Worm (Caenorhabditis elegans) whole organism, L1 larva: ENCODE measurements around the gene stt-3.

ENCODE experiments used
- C04F5.9 ChIP-seq: sonication (generic microtip); optimal IDR thresholded peaks from 2 replicates; lab custom pipeline; 2016; ENCODE audit warnings: missing genetic modification characterization, missing compliant biosample characterization
- C16A3.4 ChIP-seq: fragments of 150-350 bp; optimal IDR thresholded peaks from 2 replicates; lab custom pipeline; 2014; ENCODE audit warnings: missing biosample characterization, missing genetic modification characterization
- C34B4.2 ChIP-seq: sonication (generic microtip); optimal IDR thresholded peaks from 2 replicates; lab custom pipeline; 2017; ENCODE audit warnings: mild to moderate bottlenecking, missing genetic modification characterization, missing compliant biosample characterization
- aha-1 ChIP-seq: fragments of 150-350 bp; optimal IDR thresholded peaks from 2 replicates; lab custom pipeline; 2014; ENCODE audit warnings: missing biosample characterization, missing genetic modification characterization
- alr-1 ChIP-seq: fragments of 200-800 bp; sonication (Bioruptor generic); optimal IDR thresholded peaks from 2 replicates; lab custom pipeline; 2018; ENCODE audit warnings: borderline replicate concordance, mild to moderate bottlenecking, missing genetic modification characterization, missing compliant biosample characterization
- aly-2 ChIP-seq: fragments of 150-350 bp; optimal IDR thresholded peaks from 2 replicates; lab custom pipeline; 2014; ENCODE audit warnings: missing biosample characterization, missing genetic modification characterization
- ama-1 ChIP-seq: fragments of 150-350 bp; optimal IDR thresholded peaks from 2 replicates; lab custom pipeline; 2014
- ceh-63 ChIP-seq: fragments of 200-800 bp; sonication (Bioruptor generic); optimal IDR thresholded peaks from 2 replicates; lab custom pipeline; 2018; ENCODE audit warnings: mild to moderate bottlenecking, missing genetic modification characterization, missing compliant biosample characterization
- ceh-82 ChIP-seq, 3 experiments: fragments of 150-350 bp in 1 of 3; sonication (generic microtip) in 2 of 3; optimal IDR thresholded peaks; 2 replicates each; lab custom pipeline; 2014 to 2017; ENCODE audit warnings: missing biosample characterization in 3 of 3, missing genetic modification characterization in 3 of 3
- ceh-88 ChIP-seq: fragments of 200-800 bp; sonication (Bioruptor generic); IDR thresholded peaks from 2 replicates; pipeline ENCODE4 v1.3.6; 2022; ENCODE audit warnings: missing genetic modification characterization, missing compliant biosample characterization
- ces-1 ChIP-seq: fragments of 150-350 bp; optimal IDR thresholded peaks from 2 replicates; lab custom pipeline; 2014; ENCODE audit warnings: missing biosample characterization, missing genetic modification reagents, missing genetic modification characterization
- dsc-1 ChIP-seq: sonication (generic microtip); optimal IDR thresholded peaks from 2 replicates; lab custom pipeline; 2016; ENCODE audit warnings: mild to moderate bottlenecking, missing genetic modification characterization, missing compliant biosample characterization
- efl-1 ChIP-seq, 4 experiments: fragments of 150-350 bp; optimal IDR thresholded peaks in 3 of 4; peaks in 1 of 4; 1 replicate in 1 of 4; 2 replicates in 3 of 4; lab custom pipeline; 2014; ENCODE audit warnings: missing biosample characterization in 2 of 4, missing genetic modification characterization in 2 of 4, missing genetic modification reagents in 2 of 4
- efl-3 ChIP-seq: fragments of 200-800 bp; sonication (Bioruptor generic); optimal IDR thresholded peaks from 2 replicates; lab custom pipeline; 2018; ENCODE audit warnings: mild to moderate bottlenecking, missing genetic modification characterization, missing compliant biosample characterization
- egl-13 ChIP-seq: sonication (generic microtip); optimal IDR thresholded peaks from 2 replicates; lab custom pipeline; 2016; ENCODE audit warnings: missing genotype, missing genetic modification reagents, missing genetic modification characterization, missing compliant biosample characterization
- fkh-10 ChIP-seq: sonication (generic microtip); optimal IDR thresholded peaks from 2 replicates; lab custom pipeline; 2017; ENCODE audit warnings: missing biosample characterization, missing genetic modification reagents, missing genetic modification characterization
- fkh-8 ChIP-seq: sonication (generic microtip); optimal IDR thresholded peaks from 2 replicates; lab custom pipeline; 2016; ENCODE audit warnings: mild to moderate bottlenecking, missing genetic modification characterization, missing compliant biosample characterization
- fos-1 ChIP-seq: fragments of 150-350 bp; optimal IDR thresholded peaks from 2 replicates; lab custom pipeline; 2014; ENCODE audit warnings: missing biosample characterization, missing genetic modification characterization
- grh-1 ChIP-seq: fragments of 200-800 bp; sonication (Bioruptor generic); IDR thresholded peaks from 2 replicates; pipeline ENCODE4 v1.3.6; 2022; ENCODE audit warnings: missing genetic modification reagents, missing genetic modification characterization, missing compliant biosample characterization
- hlh-17 ChIP-seq: fragments of 200-800 bp; sonication (Bioruptor generic); optimal IDR thresholded peaks from 2 replicates; lab custom pipeline; 2018; ENCODE audit warnings: missing genetic modification characterization, mild to moderate bottlenecking, missing compliant biosample characterization, moderate library complexity, borderline replicate concordance
- hlh-4 ChIP-seq: sonication (generic microtip); optimal IDR thresholded peaks from 2 replicates; lab custom pipeline; 2016; ENCODE audit warnings: mild to moderate bottlenecking, missing genetic modification characterization, missing compliant biosample characterization
- hpl-2 ChIP-seq: fragments of 150-350 bp; optimal IDR thresholded peaks from 2 replicates; lab custom pipeline; 2014; ENCODE audit warnings: missing biosample characterization, missing genetic modification reagents, missing genetic modification characterization
- jun-1 ChIP-seq: fragments of 150-350 bp; optimal IDR thresholded peaks from 2 replicates; lab custom pipeline; 2014; ENCODE audit warnings: missing biosample characterization, missing genetic modification reagents, missing genetic modification characterization
- lin-13 ChIP-seq: fragments of 150-350 bp; optimal IDR thresholded peaks from 2 replicates; lab custom pipeline; 2014; ENCODE audit warnings: missing biosample characterization, missing genetic modification reagents, missing genetic modification characterization
- lin-14 ChIP-seq: fragments of 200-800 bp; sonication (Bioruptor generic); optimal IDR thresholded peaks from 2 replicates; lab custom pipeline; 2018; ENCODE audit warnings: mild to moderate bottlenecking, missing genetic modification characterization, moderate library complexity, missing compliant biosample characterization
- lin-35 ChIP-seq, 2 experiments: fragments of 150-350 bp; optimal IDR thresholded peaks; 2 replicates each; lab custom pipeline; 2014; ENCODE audit warnings: missing biosample characterization in 2 of 2, missing genetic modification characterization in 2 of 2, missing genetic modification reagents in 2 of 2
- lin-39 ChIP-seq: fragments of 150-350 bp; optimal IDR thresholded peaks from 2 replicates; lab custom pipeline; 2014; ENCODE audit warnings: missing biosample characterization, missing genetic modification reagents, missing genetic modification characterization
- mab-9 ChIP-seq: fragments of 200-800 bp; sonication (Bioruptor generic); IDR thresholded peaks from 2 replicates; pipeline ENCODE4 v1.3.6; 2022; ENCODE audit warnings: missing genetic modification reagents, missing genetic modification characterization, missing compliant biosample characterization
- mdl-1 ChIP-seq, 2 experiments: fragments of 150-350 bp; optimal IDR thresholded peaks; 2 replicates each; lab custom pipeline; 2014 to 2017; ENCODE audit warnings: missing biosample characterization in 2 of 2, missing genetic modification characterization in 2 of 2, inconsistent platforms in 1 of 2
- mep-1 ChIP-seq: fragments of 150-350 bp; optimal IDR thresholded peaks from 2 replicates; lab custom pipeline; 2014; ENCODE audit warnings: missing biosample characterization, missing genetic modification characterization
- nhr-20 ChIP-seq: sonication (generic microtip); optimal IDR thresholded peaks from 2 replicates; lab custom pipeline; 2016; ENCODE audit warnings: mild to moderate bottlenecking, missing genetic modification characterization, missing compliant biosample characterization
- nhr-47 ChIP-seq: sonication (generic microtip); optimal IDR thresholded peaks from 2 replicates; lab custom pipeline; 2016; ENCODE audit warnings: mild to moderate bottlenecking, missing genetic modification characterization, moderate library complexity, missing compliant biosample characterization
- nhr-71 ChIP-seq: sonication (generic microtip); optimal IDR thresholded peaks from 2 replicates; lab custom pipeline; 2016; ENCODE audit warnings: mild to moderate bottlenecking, missing genetic modification characterization, moderate library complexity, missing compliant biosample characterization
- nhr-76 ChIP-seq: sonication (generic microtip); optimal IDR thresholded peaks from 2 replicates; lab custom pipeline; 2017; ENCODE audit warnings: missing biosample characterization, missing genetic modification characterization
- nhr-85 ChIP-seq: sonication (generic microtip); peaks from one replicate; lab custom pipeline; 2016; ENCODE audit warnings: missing genetic modification characterization, inconsistent platforms, missing compliant biosample characterization
- nhr-90 ChIP-seq: sonication (generic microtip); optimal IDR thresholded peaks from 2 replicates; lab custom pipeline; 2016; ENCODE audit warnings: mild to moderate bottlenecking, missing genetic modification characterization, missing compliant biosample characterization; ENCODE audit not compliant: poor library complexity
- pax-3 ChIP-seq: fragments of 200-800 bp; sonication (Bioruptor generic); optimal IDR thresholded peaks from 2 replicates; lab custom pipeline; 2018; ENCODE audit warnings: mild to moderate bottlenecking, missing genetic modification characterization, moderate library complexity, missing compliant biosample characterization
- skn-1 ChIP-seq: fragments of 150-350 bp; optimal IDR thresholded peaks from 2 replicates; lab custom pipeline; 2014; ENCODE audit warnings: missing biosample characterization, missing genetic modification characterization
- snpc-4 ChIP-seq: fragments of 150-350 bp; optimal IDR thresholded peaks from 2 replicates; lab custom pipeline; 2014; ENCODE audit warnings: missing biosample characterization, missing genetic modification characterization
- sox-4 ChIP-seq: sonication (generic microtip); optimal IDR thresholded peaks from 2 replicates; lab custom pipeline; 2016; ENCODE audit warnings: missing genetic modification characterization, missing compliant biosample characterization
- sptf-1 ChIP-seq: fragments of 150-350 bp; optimal IDR thresholded peaks from 2 replicates; lab custom pipeline; 2014; ENCODE audit warnings: missing biosample characterization, missing genetic modification characterization
- swsn-7 ChIP-seq: sonication (generic microtip); optimal IDR thresholded peaks from 2 replicates; lab custom pipeline; 2016; ENCODE audit warnings: missing genetic modification characterization, missing compliant biosample characterization
- unc-62 ChIP-seq: fragments of 150-350 bp; optimal IDR thresholded peaks from 2 replicates; lab custom pipeline; 2014; ENCODE audit warnings: missing biosample characterization, missing genetic modification reagents, missing genetic modification characterization
- vab-15 ChIP-seq: sonication (generic microtip); optimal IDR thresholded peaks from 2 replicates; lab custom pipeline; 2017; ENCODE audit warnings: missing genotype, mild to moderate bottlenecking, missing genetic modification characterization, missing compliant biosample characterization
- xbp-1 ChIP-seq: sonication (generic microtip); optimal IDR thresholded peaks from 2 replicates; lab custom pipeline; 2016; ENCODE audit warnings: missing genetic modification characterization, missing compliant biosample characterization
- zag-1 ChIP-seq: fragments of 150-350 bp; optimal IDR thresholded peaks from 2 replicates; lab custom pipeline; 2014; ENCODE audit warnings: missing biosample characterization, missing genetic modification characterization
- zip-4 ChIP-seq: fragments of 200-800 bp; sonication (Bioruptor generic); optimal IDR thresholded peaks from 2 replicates; lab custom pipeline; 2018; ENCODE audit warnings: mild to moderate bottlenecking, missing genetic modification characterization, moderate library complexity, missing compliant biosample characterization

Gene stt-3

ce11 chrIII:6251511-6251910, 3.1 kb downstream of the stt-3 start, which contains the start of gene amdh-1:
Gene amdh-1, plus strand, starts transcription at chrIII:6251811.
- no peak for TF ChIP-seq nhr-47 (tag; lab: Kevin White, UChicago)
- no peak for TF ChIP-seq ceh-88 (GFP tag; lab: Robert Waterston, UW)
- TF ChIP-seq lin-39 = no peak
- TF ChIP-seq nhr-90 (tag; lab: Kevin White, UChicago) = no peak
- TF ChIP-seq dsc-1 = no peak
- TF ChIP-seq nhr-85 (tag; lab: Kevin White, UChicago) = no peak
- TF ChIP-seq zip-4 (GFP tag; lab: Kevin White, UChicago) = no peak
- no peak for TF ChIP-seq jun-1 (tag; lab: Kevin White, UChicago)
- TF ChIP-seq sox-4 (tag; lab: Kevin White, UChicago) = no peak
- TF ChIP-seq hlh-17 (GFP tag; lab: Kevin White, UChicago) = no peak

DNA sequence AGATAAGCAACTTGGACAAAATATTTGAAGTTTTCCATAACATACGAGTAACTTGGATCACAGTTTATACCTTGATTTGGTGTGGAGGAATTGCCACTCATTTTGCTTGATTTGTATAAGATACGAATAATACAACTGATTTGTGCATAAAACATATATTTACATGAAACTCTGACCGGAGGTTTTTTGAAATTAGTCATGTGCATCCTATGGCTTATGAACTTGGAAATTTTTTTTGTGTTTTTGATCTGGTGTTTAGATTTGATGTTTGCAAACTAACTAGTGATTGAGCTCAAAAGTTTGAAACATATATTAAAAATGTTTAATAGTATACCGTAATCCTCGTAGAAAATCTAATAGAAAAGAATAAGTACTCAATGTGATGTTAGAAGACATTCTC, 6.3 kb downstream of the stt-3 start, which contains the start of gene srg-8:
Gene srg-8 (minus strand): TSS at position 101 of the 400 bp plus-strand sequence.
- TF ChIP-seq hlh-4 (tag; lab: Kevin White, UChicago) = no peak
- TF ChIP-seq lin-39 = no peak
- no peak for TF ChIP-seq hpl-2
- no peak for TF ChIP-seq aha-1 (tag; lab: Kevin White, UChicago)
- TF ChIP-seq nhr-71 = no peak
- no peak for TF ChIP-seq ceh-82 (tag; optimal IDR thresholded peaks at IDR 0.05; lab: Kevin White, UChicago)
- no peak for TF ChIP-seq C16A3.4 (tag; lab: Kevin White, UChicago)
- no peak for TF ChIP-seq swsn-7
- TF ChIP-seq ama-1 = no peak
- no peak for TF ChIP-seq nhr-20
- TF ChIP-seq zip-4 (GFP tag; lab: Kevin White, UChicago) = no peak
- TF ChIP-seq lin-35 (GFP tag; optimal IDR thresholded peaks at IDR 0.05; lab: Kevin White, UChicago) = no peak
- TF ChIP-seq efl-3 (GFP tag; lab: Kevin White, UChicago) = no peak
- no peak for TF ChIP-seq C34B4.2 (tag; lab: Kevin White, UChicago)
- no peak for TF ChIP-seq nhr-76 (tag; lab: Kevin White, UChicago)
- TF ChIP-seq skn-1 (tag; lab: Kevin White, UChicago) = no peak
- TF ChIP-seq lin-13 (GFP tag; lab: Kevin White, UChicago) = no peak
- no peak for TF ChIP-seq unc-62 (GFP tag; lab: Kevin White, UChicago)
- TF ChIP-seq egl-13 = no peak
- TF ChIP-seq ceh-63 (GFP tag; lab: Kevin White, UChicago) = no peak

DNA sequence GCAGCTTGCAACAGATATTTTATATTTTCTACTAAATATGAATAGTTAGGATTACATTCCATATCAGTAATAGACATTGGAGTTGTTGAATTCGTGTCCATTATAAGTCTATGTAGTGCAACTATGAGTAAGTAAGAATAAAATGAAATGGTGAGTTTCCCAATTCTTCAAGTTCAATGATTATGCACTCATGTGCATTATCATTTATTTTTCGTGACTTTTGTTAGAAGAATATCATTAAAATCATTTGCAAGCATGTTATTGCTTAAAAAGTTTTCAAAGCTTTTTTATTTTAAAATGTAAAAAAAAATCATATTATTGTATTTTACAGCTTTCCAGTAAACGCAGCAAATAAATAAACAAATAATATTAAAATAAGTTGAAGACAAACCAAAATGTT, 8.2 kb downstream of the stt-3 start, which contains the start of gene srg-9:
Gene srg-9 (minus strand): TSS at position 101 of the 400 bp plus-strand sequence.
- TF ChIP-seq C04F5.9 (tag; lab: Kevin White, UChicago) = no peak
- no peak for TF ChIP-seq mab-9 (GFP tag; lab: Robert Waterston, UW)
- TF ChIP-seq alr-1 (tag; lab: Kevin White, UChicago) = no peak
- no peak for TF ChIP-seq sptf-1
- TF ChIP-seq fkh-8 = no peak
- no peak for TF ChIP-seq aly-2
- TF ChIP-seq mep-1 = no peak
- TF ChIP-seq pax-3 = no peak
- TF ChIP-seq fkh-10 (GFP tag; lab: Kevin White, UChicago) = no peak
- TF ChIP-seq grh-1 (GFP tag; lab: Robert Waterston, UW) = no peak

DNA sequence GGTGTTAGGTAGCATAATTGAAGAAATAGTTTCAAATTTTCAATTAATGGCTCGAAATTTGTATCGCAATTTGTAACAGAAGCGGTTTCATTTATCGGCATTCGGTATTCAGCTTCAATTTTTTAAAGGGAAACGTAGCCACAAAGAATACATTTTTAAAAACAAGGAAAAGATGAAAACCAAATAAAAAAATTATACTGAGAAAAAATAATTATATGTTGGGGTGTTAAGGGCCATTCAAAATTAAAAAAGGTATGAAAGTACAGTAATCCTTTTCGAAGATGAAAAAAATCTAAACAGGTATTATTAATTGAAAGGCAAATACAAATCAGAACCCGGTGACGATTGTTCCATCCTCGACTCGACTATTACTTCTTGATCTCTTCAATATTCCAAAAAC, 9.8 kb downstream of the stt-3 start, which contains the start of gene srg-1:
Gene srg-1 (minus strand): TSS at position 101 of the 400 bp plus-strand sequence.
- no peak for TF ChIP-seq ama-1
- no peak for TF ChIP-seq lin-14 (GFP tag; lab: Kevin White, UChicago)
- no peak for TF ChIP-seq xbp-1 (tag; lab: Kevin White, UChicago)
- no peak for TF ChIP-seq snpc-4 (tag; lab: Kevin White, UChicago)
- TF ChIP-seq vab-15 (tag; lab: Kevin White, UChicago) = no peak
- TF ChIP-seq efl-1 (optimal IDR thresholded peaks at IDR 0.05; lab: Kevin White, UChicago) = no peak
- no peak for TF ChIP-seq efl-1 (GFP tag; optimal IDR thresholded peaks at IDR 0.05 in 1 of 2; lab: Kevin White, UChicago)
- no peak for TF ChIP-seq swsn-7
- no peak for TF ChIP-seq zag-1 (tag; lab: Kevin White, UChicago)
- no peak for TF ChIP-seq fos-1
- TF ChIP-seq ces-1 (GFP tag; lab: Kevin White, UChicago) = no peak
- no peak for TF ChIP-seq C16A3.4 (tag; lab: Kevin White, UChicago)
- no peak for TF ChIP-seq aly-2
- TF ChIP-seq grh-1 (GFP tag; lab: Robert Waterston, UW) = no peak
- no peak for TF ChIP-seq hlh-4 (tag; lab: Kevin White, UChicago)
- no peak for TF ChIP-seq mdl-1 (tag; optimal IDR thresholded peaks at IDR 0.05; lab: Kevin White, UChicago)
